Worm (Caenorhabditis elegans) whole organism, L1 larva: ENCODE measurements around the gene sms-5.
A peak's percentile ranks its signal among the peaks of the same experiment; 100 is the strongest.

Experiments
- C04F5.9 ChIP-seq: sonication (generic microtip); optimal IDR thresholded peaks from 2 replicates; lab custom pipeline; 2016; ENCODE audit warnings: missing genetic modification characterization, missing compliant biosample characterization
- C16A3.4 ChIP-seq: fragments of 150-350 bp; optimal IDR thresholded peaks from 2 replicates; lab custom pipeline; 2014; ENCODE audit warnings: missing biosample characterization, missing genetic modification characterization
- Y116A8C.19 ChIP-seq: sonication (generic microtip); optimal IDR thresholded peaks from 2 replicates; lab custom pipeline; 2016; ENCODE audit warnings: missing compliant biosample characterization, missing genetic modification characterization, borderline replicate concordance
- ama-1 ChIP-seq: fragments of 150-350 bp; optimal IDR thresholded peaks from 2 replicates; lab custom pipeline; 2014
- blmp-1 ChIP-seq: fragments of 150-350 bp; optimal IDR thresholded peaks from 2 replicates; lab custom pipeline; 2014; ENCODE audit warnings: missing biosample characterization, missing genetic modification characterization
- ceh-8 ChIP-seq: fragments of 200-800 bp; sonication (Bioruptor generic); optimal IDR thresholded peaks from 2 replicates; lab custom pipeline; 2018; ENCODE audit warnings: mild to moderate bottlenecking, missing genetic modification characterization, moderate library complexity, missing compliant biosample characterization
- ceh-82 ChIP-seq, 3 experiments: fragments of 150-350 bp in 1 of 3; sonication (generic microtip) in 2 of 3; optimal IDR thresholded peaks; 2 replicates each; lab custom pipeline; 2014 to 2017; ENCODE audit warnings: missing biosample characterization in 3 of 3, missing genetic modification characterization in 3 of 3
- ceh-90 ChIP-seq: sonication (generic microtip); optimal IDR thresholded peaks from 2 replicates; lab custom pipeline; 2016; ENCODE audit warnings: missing genetic modification characterization, missing compliant biosample characterization
- efl-1 ChIP-seq, 4 experiments: fragments of 150-350 bp; optimal IDR thresholded peaks in 3 of 4; peaks in 1 of 4; 1 replicate in 1 of 4; 2 replicates in 3 of 4; lab custom pipeline; 2014; ENCODE audit warnings: missing biosample characterization in 2 of 4, missing genetic modification characterization in 2 of 4, missing genetic modification reagents in 2 of 4
- ets-5 ChIP-seq: fragments of 200-800 bp; sonication (Bioruptor generic); IDR thresholded peaks from 2 replicates; pipeline ENCODE4 v1.3.6; 2022; ENCODE audit warnings: missing genetic modification characterization, missing compliant biosample characterization
- fkh-4 ChIP-seq: sonication (generic microtip); optimal IDR thresholded peaks from 2 replicates; lab custom pipeline; 2016; ENCODE audit warnings: missing compliant biosample characterization, missing genetic modification characterization, borderline replicate concordance
- fkh-8 ChIP-seq: sonication (generic microtip); optimal IDR thresholded peaks from 2 replicates; lab custom pipeline; 2016; ENCODE audit warnings: mild to moderate bottlenecking, missing genetic modification characterization, missing compliant biosample characterization
- grh-1 ChIP-seq: fragments of 200-800 bp; sonication (Bioruptor generic); IDR thresholded peaks from 2 replicates; pipeline ENCODE4 v1.3.6; 2022; ENCODE audit warnings: missing genetic modification reagents, missing genetic modification characterization, missing compliant biosample characterization
- hlh-17 ChIP-seq: fragments of 200-800 bp; sonication (Bioruptor generic); optimal IDR thresholded peaks from 2 replicates; lab custom pipeline; 2018; ENCODE audit warnings: missing genetic modification characterization, mild to moderate bottlenecking, missing compliant biosample characterization, moderate library complexity, borderline replicate concordance
- hlh-4 ChIP-seq: sonication (generic microtip); optimal IDR thresholded peaks from 2 replicates; lab custom pipeline; 2016; ENCODE audit warnings: mild to moderate bottlenecking, missing genetic modification characterization, missing compliant biosample characterization
- hpl-2 ChIP-seq: fragments of 150-350 bp; optimal IDR thresholded peaks from 2 replicates; lab custom pipeline; 2014; ENCODE audit warnings: missing biosample characterization, missing genetic modification reagents, missing genetic modification characterization
- irx-1 ChIP-seq: sonication (generic microtip); optimal IDR thresholded peaks from 2 replicates; lab custom pipeline; 2016; ENCODE audit warnings: missing genetic modification characterization, missing compliant biosample characterization
- lin-13 ChIP-seq: fragments of 150-350 bp; optimal IDR thresholded peaks from 2 replicates; lab custom pipeline; 2014; ENCODE audit warnings: missing biosample characterization, missing genetic modification reagents, missing genetic modification characterization
- lin-14 ChIP-seq: fragments of 200-800 bp; sonication (Bioruptor generic); optimal IDR thresholded peaks from 2 replicates; lab custom pipeline; 2018; ENCODE audit warnings: mild to moderate bottlenecking, missing genetic modification characterization, moderate library complexity, missing compliant biosample characterization
- lin-39 ChIP-seq: fragments of 150-350 bp; optimal IDR thresholded peaks from 2 replicates; lab custom pipeline; 2014; ENCODE audit warnings: missing biosample characterization, missing genetic modification reagents, missing genetic modification characterization
- lir-3 ChIP-seq: sonication (generic microtip); optimal IDR thresholded peaks from 2 replicates; lab custom pipeline; 2016; ENCODE audit warnings: mild to moderate bottlenecking, missing genetic modification characterization, moderate library complexity, missing compliant biosample characterization; ENCODE audit not compliant: poor library complexity
- lsy-2 ChIP-seq, 2 experiments: fragments of 150-350 bp; optimal IDR thresholded peaks; 2 replicates each; lab custom pipeline; 2014; ENCODE audit warnings: missing biosample characterization in 2 of 2, missing genetic modification characterization in 2 of 2
- mep-1 ChIP-seq: fragments of 150-350 bp; optimal IDR thresholded peaks from 2 replicates; lab custom pipeline; 2014; ENCODE audit warnings: missing biosample characterization, missing genetic modification characterization
- nhr-11 ChIP-seq: fragments of 150-350 bp; optimal IDR thresholded peaks from 2 replicates; lab custom pipeline; 2014; ENCODE audit warnings: missing biosample characterization, missing genetic modification characterization
- nhr-237 ChIP-seq: fragments of 150-350 bp; optimal IDR thresholded peaks from 2 replicates; lab custom pipeline; 2014; ENCODE audit warnings: missing biosample characterization, missing genetic modification characterization
- nhr-28 ChIP-seq: fragments of 150-350 bp; optimal IDR thresholded peaks from 2 replicates; lab custom pipeline; 2014; ENCODE audit warnings: missing biosample characterization, missing genetic modification characterization
- nhr-47 ChIP-seq: sonication (generic microtip); optimal IDR thresholded peaks from 2 replicates; lab custom pipeline; 2016; ENCODE audit warnings: mild to moderate bottlenecking, missing genetic modification characterization, moderate library complexity, missing compliant biosample characterization
- nhr-76 ChIP-seq: sonication (generic microtip); optimal IDR thresholded peaks from 2 replicates; lab custom pipeline; 2017; ENCODE audit warnings: missing biosample characterization, missing genetic modification characterization
- nhr-84 ChIP-seq: sonication (generic microtip); optimal IDR thresholded peaks from 2 replicates; lab custom pipeline; 2017; ENCODE audit warnings: missing biosample characterization, missing genetic modification characterization
- nhr-85 ChIP-seq: sonication (generic microtip); peaks from one replicate; lab custom pipeline; 2016; ENCODE audit warnings: missing genetic modification characterization, inconsistent platforms, missing compliant biosample characterization
- nhr-90 ChIP-seq: sonication (generic microtip); optimal IDR thresholded peaks from 2 replicates; lab custom pipeline; 2016; ENCODE audit warnings: mild to moderate bottlenecking, missing genetic modification characterization, missing compliant biosample characterization; ENCODE audit not compliant: poor library complexity
- pag-3 ChIP-seq: sonication (generic microtip); optimal IDR thresholded peaks from 2 replicates; lab custom pipeline; 2017; ENCODE audit warnings: missing genetic modification characterization, mild to moderate bottlenecking, missing compliant biosample characterization, antibody characterized with exemption, borderline replicate concordance; ENCODE audit not compliant: insufficient read depth
- pqm-1 ChIP-seq: sonication (generic microtip); optimal IDR thresholded peaks from 3 replicates; lab custom pipeline; 2017; ENCODE audit warnings: missing biosample characterization, missing genetic modification characterization
- rnt-1 ChIP-seq: sonication (generic microtip); optimal IDR thresholded peaks from 2 replicates; lab custom pipeline; 2016; ENCODE audit warnings: mild to moderate bottlenecking, missing genetic modification characterization, moderate library complexity, missing compliant biosample characterization
- snpc-4 ChIP-seq: fragments of 150-350 bp; optimal IDR thresholded peaks from 2 replicates; lab custom pipeline; 2014; ENCODE audit warnings: missing biosample characterization, missing genetic modification characterization
- snu-23 ChIP-seq: sonication (generic microtip); optimal IDR thresholded peaks from 2 replicates; lab custom pipeline; 2016; ENCODE audit warnings: missing genetic modification characterization, missing compliant biosample characterization
- sox-4 ChIP-seq: sonication (generic microtip); optimal IDR thresholded peaks from 2 replicates; lab custom pipeline; 2016; ENCODE audit warnings: missing genetic modification characterization, missing compliant biosample characterization
- sptf-1 ChIP-seq: fragments of 150-350 bp; optimal IDR thresholded peaks from 2 replicates; lab custom pipeline; 2014; ENCODE audit warnings: missing biosample characterization, missing genetic modification characterization
- tbx-2 ChIP-seq: sonication (generic microtip); optimal IDR thresholded peaks from 2 replicates; lab custom pipeline; 2016; ENCODE audit warnings: missing genetic modification characterization, missing compliant biosample characterization
- tlp-1 ChIP-seq: fragments of 150-350 bp; optimal IDR thresholded peaks from 2 replicates; lab custom pipeline; 2014; ENCODE audit warnings: missing biosample characterization, missing genetic modification characterization
- unc-130 ChIP-seq: fragments of 150-350 bp; optimal IDR thresholded peaks from 2 replicates; lab custom pipeline; 2017; ENCODE audit warnings: missing biosample characterization, missing genetic modification characterization, inconsistent platforms
- unc-62 ChIP-seq: fragments of 150-350 bp; optimal IDR thresholded peaks from 2 replicates; lab custom pipeline; 2014; ENCODE audit warnings: missing biosample characterization, missing genetic modification reagents, missing genetic modification characterization
- vab-15 ChIP-seq: sonication (generic microtip); optimal IDR thresholded peaks from 2 replicates; lab custom pipeline; 2017; ENCODE audit warnings: missing genotype, mild to moderate bottlenecking, missing genetic modification characterization, missing compliant biosample characterization
- xbp-1 ChIP-seq: sonication (generic microtip); optimal IDR thresholded peaks from 2 replicates; lab custom pipeline; 2016; ENCODE audit warnings: missing genetic modification characterization, missing compliant biosample characterization
- zag-1 ChIP-seq: fragments of 150-350 bp; optimal IDR thresholded peaks from 2 replicates; lab custom pipeline; 2014; ENCODE audit warnings: missing biosample characterization, missing genetic modification characterization
- ztf-11 ChIP-seq, 2 experiments: sonication (generic microtip); optimal IDR thresholded peaks; 2 replicates each; lab custom pipeline; 2016 to 2017; ENCODE audit warnings: missing genetic modification characterization in 2 of 2, missing biosample characterization in 1 of 2, missing compliant biosample characterization in 1 of 2
- ztf-4 ChIP-seq: fragments of 150-350 bp; optimal IDR thresholded peaks from 2 replicates; lab custom pipeline; 2014; ENCODE audit warnings: missing biosample characterization, missing genetic modification characterization

The sms-5 gene

ce11 chrII:484328-484916 lies 10.8 kb upstream of the sms-5 start, which contains the start of the genes gldi-1 and prp-21 (continued):
- TF ChIP-seq hlh-4 (tag; lab: Kevin White, UChicago), result no peak
- no peak for TF ChIP-seq nhr-84
- no peak for TF ChIP-seq nhr-11 (tag; lab: Kevin White, UChicago)
- TF ChIP-seq irx-1 (tag; lab: Kevin White, UChicago), result peak; percentile 74
- no peak for TF ChIP-seq snpc-4 (tag; lab: Kevin White, UChicago)
- peak; percentile 31 to 42 for TF ChIP-seq efl-1 (optimal IDR thresholded peaks at IDR 0.05; lab: Kevin White, UChicago)
- peak; percentile 54 to 87 for TF ChIP-seq efl-1 (GFP tag; optimal IDR thresholded peaks at IDR 0.05 in 1 of 2; lab: Kevin White, UChicago)
- peak; percentile 39 for TF ChIP-seq snu-23
- TF ChIP-seq blmp-1 (tag; lab: Kevin White, UChicago), result no peak
- TF ChIP-seq unc-130, result no peak
- TF ChIP-seq ceh-82 (tag; optimal IDR thresholded peaks at IDR 0.05; lab: Kevin White, UChicago), result no peak
- no peak for TF ChIP-seq ets-5 (GFP tag; lab: Robert Waterston, UW)
- no peak for TF ChIP-seq zag-1
- TF ChIP-seq C16A3.4, result peak; percentile 6
- TF ChIP-seq ceh-90 (tag; lab: Kevin White, UChicago), result peak; percentile 79
- no peak for TF ChIP-seq lin-39
- TF ChIP-seq vab-15 (tag; lab: Kevin White, UChicago), result no peak
- no peak for TF ChIP-seq tlp-1 (tag; lab: Kevin White, UChicago)
- peak; percentile 35 for TF ChIP-seq xbp-1 (tag; lab: Kevin White, UChicago)
- TF ChIP-seq sox-4 (tag; lab: Kevin White, UChicago), result no peak
- TF ChIP-seq fkh-8 (tag; lab: Kevin White, UChicago), result peak; percentile 45
- no peak for TF ChIP-seq nhr-237
- TF ChIP-seq Y116A8C.19 (tag; lab: Kevin White, UChicago), result no peak
- no peak for TF ChIP-seq pqm-1 (tag; lab: Kevin White, UChicago)
- no peak for TF ChIP-seq rnt-1 (tag; lab: Kevin White, UChicago)
- no peak for TF ChIP-seq lir-3
- no peak for TF ChIP-seq sptf-1 (tag; lab: Kevin White, UChicago)
- peak; percentile 16 for TF ChIP-seq mep-1 (tag; lab: Kevin White, UChicago)
- peak; percentile 55 for TF ChIP-seq fkh-4 (tag; lab: Kevin White, UChicago)
- TF ChIP-seq nhr-47 (tag; lab: Kevin White, UChicago), result no peak
- TF ChIP-seq lin-14, result no peak
- no peak for TF ChIP-seq hpl-2 (GFP tag; lab: Kevin White, UChicago)
- peak; percentile 37 for TF ChIP-seq tbx-2 (tag; lab: Kevin White, UChicago)
- TF ChIP-seq nhr-28 (tag; lab: Kevin White, UChicago), result no peak
- no peak for TF ChIP-seq hlh-17 (GFP tag; lab: Kevin White, UChicago)
- peak; percentile 52 to 65 for TF ChIP-seq lsy-2 (tag; optimal IDR thresholded peaks at IDR 0.05; lab: Kevin White, UChicago)
- TF ChIP-seq ceh-8 (GFP tag; lab: Kevin White, UChicago), result no peak
- no peak for TF ChIP-seq unc-62 (GFP tag; lab: Kevin White, UChicago)
- TF ChIP-seq pag-3 (tag; lab: Kevin White, UChicago), result no peak
- no peak for TF ChIP-seq lin-13 (GFP tag; lab: Kevin White, UChicago)
- TF ChIP-seq nhr-85, result peak; percentile 79
- no peak for TF ChIP-seq ama-1
- peak in 1 of 2 experiments; percentile 63 for TF ChIP-seq ztf-11 (tag; optimal IDR thresholded peaks at IDR 0.05; lab: Kevin White, UChicago)
- TF ChIP-seq grh-1 (GFP tag; lab: Robert Waterston, UW), result no peak
- TF ChIP-seq C04F5.9 (tag; lab: Kevin White, UChicago), result no peak
- peak; percentile 3 for TF ChIP-seq nhr-90 (tag; lab: Kevin White, UChicago)
- no peak for TF ChIP-seq nhr-76
- TF ChIP-seq ztf-4, result no peak
